Worm (Caenorhabditis elegans): ENCODE results near the gene spsb-1.

DNA sequence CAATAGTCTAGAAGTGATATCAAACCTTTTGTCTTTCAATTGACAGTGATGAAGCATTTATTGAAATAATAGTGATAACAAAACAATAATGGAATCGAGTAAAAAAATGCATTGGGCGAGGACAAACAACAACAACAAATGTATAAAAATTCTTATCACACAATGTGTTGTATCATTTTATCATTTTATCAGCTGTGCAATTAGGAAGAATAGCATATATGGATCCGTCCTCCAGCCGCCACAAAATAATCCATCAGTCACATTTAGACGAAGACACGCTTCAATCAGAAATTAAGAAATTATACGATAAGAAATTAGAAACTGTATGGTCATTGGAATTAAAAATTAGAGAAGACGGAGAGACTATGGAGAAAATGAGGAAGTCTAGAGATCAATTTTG lies 55.1 kb downstream of the spsb-1 start, which contains the start of gene tig-3:
- TF ChIP-seq hmbx-1 (tag; optimal IDR thresholded peaks at IDR 0.05) (no peak), ama-1 (optimal IDR thresholded peaks at IDR 0.05) (no peak), tbx-37 (GFP tag; conservative IDR thresholded peaks at IDR 0.05) (no peak), flt-1 (GFP tag; IDR thresholded peaks at IDR 0.05) (no peak), sea-1 (GFP tag; conservative IDR thresholded peaks at IDR 0.05) (no peak), ets-7 (tag; optimal IDR thresholded peaks at IDR 0.05) (no peak), pes-1 (GFP tag; IDR thresholded peaks at IDR 0.05) (no peak), ceh-13 (GFP tag; optimal IDR thresholded peaks at IDR 0.05) (no peak), B0310.2 (tag; optimal IDR thresholded peaks at IDR 0.05) (no peak), tbx-11 (GFP tag; IDR thresholded peaks at IDR 0.05) (no peak), scrt-1 (GFP tag; IDR thresholded peaks at IDR 0.05) (no peak), tra-4 (tag; optimal IDR thresholded peaks at IDR 0.05) (no peak), hmg-4 (GFP tag; optimal IDR thresholded peaks at IDR 0.05) (no peak)
